Fruit fly (Drosophila melanogaster) Kc167 (cell line): ENCODE measurements around the gene Snx1.

Experiments used
- Myc ChIP-seq: fragments of >200 bp; optimal IDR thresholded peaks from 2 replicates; lab custom pipeline; 2017; ENCODE audit warnings: missing external identifiers
- Sin3A ChIP-seq: fragments of >200 bp; optimal IDR thresholded peaks from 2 replicates; lab custom pipeline; 2018; ENCODE audit warnings: missing external identifiers
- h ChIP-seq: fragments of >200 bp; optimal IDR thresholded peaks from 3 replicates; lab custom pipeline; 2018; ENCODE audit warnings: missing external identifiers
- insv ChIP-seq: fragments of >200 bp; optimal IDR thresholded peaks from 3 replicates; lab custom pipeline; 2018; ENCODE audit warnings: missing external identifiers
- psq ChIP-seq: fragments of >200 bp; optimal IDR thresholded peaks from 2 replicates; lab custom pipeline; 2017; ENCODE audit warnings: missing external identifiers
- ttk ChIP-seq: sonication (Bioruptor generic); optimal IDR thresholded peaks from 2 replicates; lab custom pipeline; 2017; ENCODE audit warnings: missing external identifiers

- TF ChIP-seq ttk (lab: Kevin White, UChicago) = no peak
- no peak for TF ChIP-seq psq
- TF ChIP-seq Sin3A = no peak
- TF ChIP-seq Myc (lab: Kevin White, UChicago) = no peak
- no peak for TF ChIP-seq insv (lab: Kevin White, UChicago)
- no peak for TF ChIP-seq h (lab: Kevin White, UChicago)
These were observed 27.7 kb downstream of the Snx1 start for dm6 chr2L:3477057-3477755.
